Worm (Caenorhabditis elegans) whole organism, L2 larva: ENCODE measurements around the gene plp-1.
A peak's percentile ranks its signal among the peaks of the same experiment; 100 is the strongest.

ENCODE experiments used
- F13H6.1 ChIP-seq: sonication (generic microtip); optimal IDR thresholded peaks from 2 replicates; lab custom pipeline; 2016; ENCODE audit warnings: missing genetic modification characterization, missing compliant biosample characterization
- ama-1 ChIP-seq: fragments of 150-350 bp; optimal IDR thresholded peaks from 2 replicates; lab custom pipeline; 2018; ENCODE audit warnings: inconsistent platforms
- ceh-16 ChIP-seq: fragments of 150-350 bp; optimal IDR thresholded peaks from 2 replicates; lab custom pipeline; 2014; ENCODE audit warnings: missing biosample characterization, missing genetic modification characterization
- egl-27 ChIP-seq: sonication (generic microtip); optimal IDR thresholded peaks from 3 replicates; lab custom pipeline; 2017; ENCODE audit warnings: missing biosample characterization, missing genetic modification reagents, missing genetic modification characterization
- fos-1 ChIP-seq: fragments of 150-350 bp; optimal IDR thresholded peaks from 2 replicates; lab custom pipeline; 2014; ENCODE audit warnings: missing biosample characterization, missing genetic modification characterization
- lin-13 ChIP-seq: fragments of 150-350 bp; optimal IDR thresholded peaks from 2 replicates; lab custom pipeline; 2014; ENCODE audit warnings: missing biosample characterization, missing genetic modification reagents, missing genetic modification characterization
- lin-39 ChIP-seq: fragments of 150-350 bp; optimal IDR thresholded peaks from 2 replicates; lab custom pipeline; 2014; ENCODE audit warnings: missing biosample characterization, missing genetic modification reagents, missing genetic modification characterization
- nhr-10 ChIP-seq: sonication (generic microtip); optimal IDR thresholded peaks from 2 replicates; lab custom pipeline; 2017; ENCODE audit warnings: missing biosample characterization, missing genetic modification characterization
- nhr-11 ChIP-seq: fragments of 150-350 bp; optimal IDR thresholded peaks from 2 replicates; lab custom pipeline; 2014; ENCODE audit warnings: missing biosample characterization, missing genetic modification characterization
- nhr-23 ChIP-seq: fragments of 150-350 bp; optimal IDR thresholded peaks from 2 replicates; lab custom pipeline; 2014; ENCODE audit warnings: missing biosample characterization, missing genetic modification reagents, missing genetic modification characterization
- snpc-4 ChIP-seq: fragments of 150-350 bp; optimal IDR thresholded peaks from 2 replicates; lab custom pipeline; 2014; ENCODE audit warnings: missing biosample characterization, missing genetic modification characterization

- TF ChIP-seq egl-27 (tag; lab: Kevin White, UChicago) (no peak), ama-1 (lab: Kevin White, UChicago) (no peak), fos-1 (tag; lab: Kevin White, UChicago) (no peak), ceh-16 (tag; lab: Kevin White, UChicago) (no peak), F13H6.1 (tag; lab: Kevin White, UChicago) (peak; percentile 32), snpc-4 (tag; lab: Kevin White, UChicago) (no peak), nhr-10 (no peak), lin-13 (no peak), lin-39 (no peak), nhr-11 (no peak), nhr-23 (no peak)
Observed at ce11 chrIV:7623868-7624267, 9.3 kb upstream of the plp-1 start.
